Fruit fly (Drosophila melanogaster): ENCODE measurements around the gene Sfp26Ac.
A peak's percentile ranks its signal among the peaks of the same experiment; 100 is the strongest.

Gene Sfp26Ac

dm6 chr2L:5879363-5879934 lies 5.1 kb downstream of the Sfp26Ac start, which contains the start of gene rau (continued):
- no peak for TF ChIP-seq CG2129 (GFP tag; IDR thresholded peaks at IDR 0.05; ENCODE audit: partially characterized antibody)
- TF ChIP-seq CG10462 (GFP tag; optimal IDR thresholded peaks at IDR 0.05) = peak; percentile 51
- peak; percentile 62 for TF ChIP-seq CG3847 (GFP tag; IDR thresholded peaks at IDR 0.05)
- TF ChIP-seq slbo (GFP tag; IDR thresholded peaks at IDR 0.05) = peak; percentile 77
- no peak for TF ChIP-seq hkb (optimal IDR thresholded peaks at IDR 0.05)
- peak; percentile 65; the same call in 1 of the 2 replicates for TF ChIP-seq hkb (GFP tag; IDR thresholded peaks at IDR 0.05)
- peak; percentile 73 for TF ChIP-seq ATbp (GFP tag; optimal IDR thresholded peaks at IDR 0.05)
- no peak for TF ChIP-seq fd64A (GFP tag; optimal IDR thresholded peaks at IDR 0.05)
- peak; percentile 46; the same call in 1 of the 2 replicates for TF ChIP-seq E2f2 (GFP tag; IDR thresholded peaks at IDR 0.05)
- no peak for TF ChIP-seq wek (GFP tag; optimal IDR thresholded peaks at IDR 0.05)
- no peak for TF ChIP-seq Dip2 (GFP tag; IDR thresholded peaks at IDR 0.05)
- TF ChIP-seq bab2 (GFP tag; optimal IDR thresholded peaks at IDR 0.05) = no peak
- peak; percentile 67; the same call in 2 of the 3 replicates for TF ChIP-seq ken (GFP tag; IDR thresholded peaks at IDR 0.05)
- TF ChIP-seq HLHmδ (GFP tag; optimal IDR thresholded peaks at IDR 0.05) = peak; percentile 82
- no peak for TF ChIP-seq CG7745 (tag; optimal IDR thresholded peaks at IDR 0.05)
- TF ChIP-seq HmgZ (tag; optimal IDR thresholded peaks at IDR 0.05) = peak; percentile 77
- no peak for TF ChIP-seq sim (GFP tag; IDR thresholded peaks at IDR 0.05)
- TF ChIP-seq odd (GFP tag; optimal IDR thresholded peaks at IDR 0.05) = peak; percentile 78
- peak; percentile 58 for TF ChIP-seq scrt (GFP tag; optimal IDR thresholded peaks at IDR 0.05)
- peak; percentile 43 for TF ChIP-seq CG12299 (tag; optimal IDR thresholded peaks at IDR 0.05)
- TF ChIP-seq CG6854 (GFP tag; optimal IDR thresholded peaks at IDR 0.05) = peak; percentile 72
- TF ChIP-seq Gsc (GFP tag; IDR thresholded peaks at IDR 0.05) = no peak
- peak; percentile 94 for TF ChIP-seq Blimp-1 (GFP tag; optimal IDR thresholded peaks at IDR 0.05)
- TF ChIP-seq bbx (GFP tag; IDR thresholded peaks at IDR 0.05; ENCODE audit: partially characterized antibody) = peak; percentile 53
- peak; percentile 56; the same call in 1 of the 2 replicates for TF ChIP-seq gsb (GFP tag; IDR thresholded peaks at IDR 0.05)
- peak; percentile 70 for TF ChIP-seq CG33557 (GFP tag; optimal IDR thresholded peaks at IDR 0.05)
- TF ChIP-seq CG12155 (GFP tag; optimal IDR thresholded peaks at IDR 0.05) = peak; percentile 68
- TF ChIP-seq sisA (GFP tag; IDR thresholded peaks at IDR 0.05) = peak; percentile 64
- no peak for TF ChIP-seq CG31388 (GFP tag; optimal IDR thresholded peaks at IDR 0.05)
- TF ChIP-seq Bgb (GFP tag; IDR thresholded peaks at IDR 0.05; ENCODE audit: partially characterized antibody) = peak; percentile 44; the same call in 1 of the 2 replicates
- TF ChIP-seq mam (GFP tag; optimal IDR thresholded peaks at IDR 0.05) = peak; percentile 65
- TF ChIP-seq Stat92E (GFP tag; optimal IDR thresholded peaks at IDR 0.05) = peak in 1 of 3 experiments; percentile 57
- 0 out of 3 replicates have a peak, but pooled peaks have one; percentile 39 for TF ChIP-seq gce (GFP tag; IDR thresholded peaks at IDR 0.05)
- peak; percentile 27; the same call in 1 of the 2 replicates for TF ChIP-seq amos (GFP tag; IDR thresholded peaks at IDR 0.05; ENCODE audit: partially characterized antibody)
- no peak for TF ChIP-seq sima (GFP tag; optimal IDR thresholded peaks at IDR 0.05)
- peak; percentile 1 for TF ChIP-seq CG10431 (GFP tag; optimal IDR thresholded peaks at IDR 0.05)
- TF ChIP-seq Hmx (GFP tag; optimal IDR thresholded peaks at IDR 0.05) = peak; percentile 25
- TF ChIP-seq CG14050 (GFP tag; IDR thresholded peaks at IDR 0.05) = no peak; the same call in 2 of the 3 replicates
- TF ChIP-seq crc (GFP tag; optimal IDR thresholded peaks at IDR 0.05) = no peak
- peak; percentile 27 for TF ChIP-seq her (GFP tag; optimal IDR thresholded peaks at IDR 0.05)
- TF ChIP-seq CG3726 (GFP tag; IDR thresholded peaks at IDR 0.05) = 0 out of 3 replicates have a peak, but pooled peaks have one; percentile 36
- TF ChIP-seq CG31441 (GFP tag; IDR thresholded peaks at IDR 0.05) = peak; percentile 83
- TF ChIP-seq D (optimal IDR thresholded peaks at IDR 0.05) = no peak
- peak; percentile 67 for TF ChIP-seq D (GFP tag; optimal IDR thresholded peaks at IDR 0.05)
- TF ChIP-seq dan (GFP tag; IDR thresholded peaks at IDR 0.05) = no peak
- peak; percentile 53 for TF ChIP-seq D19B (GFP tag; optimal IDR thresholded peaks at IDR 0.05)
- no peak for TF ChIP-seq usp (GFP tag; optimal IDR thresholded peaks at IDR 0.05)
- no peak for TF ChIP-seq CkIIα-i1 (GFP tag; IDR thresholded peaks at IDR 0.05)
- no peak for TF ChIP-seq CG34224 (GFP tag; IDR thresholded peaks at IDR 0.05; ENCODE audit: partially characterized antibody)
- peak; percentile 76 for TF ChIP-seq dmrt11E (tag; optimal IDR thresholded peaks at IDR 0.05)
